Fruit fly (Drosophila melanogaster) whole organism, wandering third instar larva: ENCODE results near the gene CG42650.

Experiments
- Abd-B ChIP-seq: fragments of >200 bp; optimal IDR thresholded peaks from 2 replicates; lab custom pipeline; 2017; ENCODE audit warnings: missing biosample characterization, missing genetic modification characterization
- CG32264 ChIP-seq: fragments of 200-800 bp; sonication (Bioruptor generic); optimal IDR thresholded peaks from 2 replicates; lab custom pipeline; 2016; ENCODE audit warnings: missing biosample characterization, missing genetic modification characterization
- CG9705 ChIP-seq: fragments of 200-800 bp; sonication (Bioruptor generic); optimal IDR thresholded peaks from 2 replicates; lab custom pipeline; 2018; ENCODE audit warnings: missing biosample characterization, mild to moderate bottlenecking, missing genetic modification characterization
- CrebA ChIP-seq: fragments of 200-800 bp; sonication (Bioruptor generic); optimal IDR thresholded peaks from 2 replicates; lab custom pipeline; 2016; ENCODE audit warnings: missing biosample characterization, mild to moderate bottlenecking, missing genetic modification characterization, borderline replicate concordance
- Dfd ChIP-seq: fragments of >200 bp; optimal IDR thresholded peaks from 2 replicates; lab custom pipeline; 2017; ENCODE audit warnings: missing biosample characterization, missing genetic modification characterization
- Dif ChIP-seq: fragments of 200-275, 200-300 bp; sonication (Bioruptor generic); optimal IDR thresholded peaks from 2 replicates; lab custom pipeline; 2018; ENCODE audit warnings: missing biosample characterization, missing genetic modification characterization; ENCODE audit not compliant: partially characterized antibody
- Hnf4 ChIP-seq: fragments of 200-800 bp; sonication (Bioruptor generic); optimal IDR thresholded peaks from 2 replicates; lab custom pipeline; 2016; ENCODE audit warnings: missing biosample characterization, mild to moderate bottlenecking, missing genetic modification characterization
- Hr78 ChIP-seq: fragments of >200 bp; optimal IDR thresholded peaks from 2 replicates; lab custom pipeline; 2017; ENCODE audit warnings: missing biosample characterization, missing genetic modification characterization
- Hr83 ChIP-seq: fragments of 200-300 bp; sonication (Bioruptor generic); optimal IDR thresholded peaks from 2 replicates; lab custom pipeline; 2016; ENCODE audit warnings: missing biosample characterization, mild to moderate bottlenecking, missing genetic modification characterization, moderate library complexity; ENCODE audit not compliant: poor library complexity, severe bottlenecking
- Jra ChIP-seq: sonication (Bioruptor generic); optimal IDR thresholded peaks from 2 replicates; lab custom pipeline; 2016; ENCODE audit warnings: missing biosample characterization, missing genetic modification characterization
- Mio ChIP-seq: sonication (Bioruptor generic); optimal IDR thresholded peaks from 2 replicates; lab custom pipeline; 2016; ENCODE audit warnings: missing biosample characterization, missing genetic modification characterization
- N ChIP-seq: fragments of >200 bp; optimal IDR thresholded peaks from 2 replicates; lab custom pipeline; 2018; ENCODE audit warnings: missing biosample characterization, missing external identifiers, missing genetic modification characterization
- OdsH ChIP-seq: fragments of 200-800 bp; sonication (Bioruptor generic); optimal IDR thresholded peaks from 2 replicates; lab custom pipeline; 2016; ENCODE audit warnings: missing biosample characterization, mild to moderate bottlenecking, missing genetic modification characterization
- Rel ChIP-seq, 2 experiments: fragments of 200-800 bp; sonication (Bioruptor generic) in 1 of 2; optimal IDR thresholded peaks; 2 replicates in 1 of 2; 3 replicates in 1 of 2; lab custom pipeline; 2016 to 2019; ENCODE audit warnings: mild to moderate bottlenecking in 2 of 2, missing biosample characterization in 2 of 2, missing genetic modification characterization in 2 of 2, moderate library complexity in 1 of 2
- Sp1 ChIP-seq: fragments of 200-800 bp; sonication (Bioruptor generic); optimal IDR thresholded peaks from 3 replicates; lab custom pipeline; 2019; ENCODE audit warnings: missing biosample characterization, mild to moderate bottlenecking, missing genetic modification characterization, moderate library complexity
- Vsx2 ChIP-seq: fragments of 200-300, 225-300 bp; sonication (Bioruptor generic); optimal IDR thresholded peaks from 2 replicates; lab custom pipeline; 2018; ENCODE audit warnings: missing biosample characterization, missing genetic modification characterization; ENCODE audit not compliant: partially characterized antibody
- brk ChIP-seq: fragments of 200-800 bp; sonication (Bioruptor generic); optimal IDR thresholded peaks from 2 replicates; lab custom pipeline; 2016; ENCODE audit warnings: missing biosample characterization, mild to moderate bottlenecking, missing genetic modification characterization
- dsf ChIP-seq: sonication (Bioruptor generic); optimal IDR thresholded peaks from 2 replicates; lab custom pipeline; 2016; ENCODE audit warnings: missing biosample characterization, missing genetic modification characterization, borderline replicate concordance
- h ChIP-seq: fragments of 200-800 bp; sonication (Bioruptor generic); optimal IDR thresholded peaks from 3 replicates; lab custom pipeline; 2016; ENCODE audit warnings: missing biosample characterization, mild to moderate bottlenecking, missing genetic modification characterization
- jim ChIP-seq: fragments of 175-275, 200-325 bp; sonication (Bioruptor generic); optimal IDR thresholded peaks from 2 replicates; lab custom pipeline; 2016; ENCODE audit warnings: missing biosample characterization, mild to moderate bottlenecking, missing genetic modification characterization
- lola ChIP-seq: fragments of >200 bp; optimal IDR thresholded peaks from 2 replicates; lab custom pipeline; 2017; ENCODE audit warnings: missing biosample characterization, missing genetic modification characterization
- pan ChIP-seq: fragments of >200 bp; optimal IDR thresholded peaks from 2 replicates; lab custom pipeline; 2017
- psq ChIP-seq: fragments of 200-800 bp; sonication (Bioruptor generic); optimal IDR thresholded peaks from 3 replicates; lab custom pipeline; 2017; ENCODE audit warnings: missing biosample characterization, mild to moderate bottlenecking, missing genetic modification characterization, moderate library complexity
- rgr ChIP-seq: fragments of 200-800 bp; sonication (Bioruptor generic); optimal IDR thresholded peaks from 3 replicates; lab custom pipeline; 2016; ENCODE audit warnings: missing biosample characterization, mild to moderate bottlenecking, missing genetic modification characterization
- sage ChIP-seq: fragments of 200-800 bp; sonication (Bioruptor generic); optimal IDR thresholded peaks from 2 replicates; lab custom pipeline; 2016; ENCODE audit warnings: missing biosample characterization, mild to moderate bottlenecking, missing genetic modification characterization
- sv ChIP-seq: fragments of 200-800 bp; sonication (Bioruptor generic); optimal IDR thresholded peaks from 3 replicates; lab custom pipeline; 2016; ENCODE audit warnings: missing biosample characterization, missing genetic modification characterization
- tai ChIP-seq: sonication (Bioruptor generic); optimal IDR thresholded peaks from 2 replicates; lab custom pipeline; 2016; ENCODE audit warnings: missing biosample characterization, missing genetic modification characterization
- woc ChIP-seq: sonication (Bioruptor generic); optimal IDR thresholded peaks from 2 replicates; lab custom pipeline; 2016; ENCODE audit warnings: missing biosample characterization, mild to moderate bottlenecking, missing genetic modification characterization

Gene CG42650

DNA sequence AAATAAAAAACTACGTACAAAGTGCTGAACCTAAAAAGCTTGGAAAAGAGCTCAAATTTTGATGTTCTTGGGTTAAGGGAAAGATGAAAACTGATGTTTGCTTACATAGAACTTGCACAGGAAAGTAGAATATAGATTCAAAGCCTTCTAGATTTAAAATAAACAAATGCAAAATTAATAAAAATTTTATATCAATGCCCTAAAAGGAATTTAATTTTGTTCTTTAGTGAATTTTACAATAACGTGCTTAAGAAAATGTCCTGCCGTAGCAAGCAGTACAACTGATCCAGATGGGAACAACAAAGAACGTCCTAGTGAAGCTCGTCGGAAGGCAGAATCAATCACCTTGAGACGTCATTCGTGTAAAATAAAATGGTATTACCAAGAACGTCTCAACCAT is 27.5 kb upstream of the CG42650 start, which contains the start of gene Mst84Dd:
Mst84Dd (minus strand) TSS at position 101 of the 400 bp plus-strand sequence.
- no peak for TF ChIP-seq sage (GFP tag; lab: Kevin White, UChicago)
- TF ChIP-seq jim (GFP tag; lab: Kevin White, UChicago) = no peak
- TF ChIP-seq Abd-B = no peak
- TF ChIP-seq Mio (GFP tag; lab: Kevin White, UChicago) = no peak
- TF ChIP-seq brk = no peak
- TF ChIP-seq rgr (GFP tag; lab: Kevin White, UChicago) = no peak
- no peak for TF ChIP-seq Vsx2 (GFP tag; lab: Kevin White, UChicago)
- no peak for TF ChIP-seq Hr78 (GFP tag; lab: Kevin White, UChicago)
- TF ChIP-seq CG32264 = no peak
- TF ChIP-seq OdsH (GFP tag; lab: Kevin White, UChicago) = no peak
- TF ChIP-seq psq (GFP tag; lab: Kevin White, UChicago) = no peak
- no peak for TF ChIP-seq Rel (GFP tag; optimal IDR thresholded peaks at IDR 0.05; lab: Kevin White, UChicago)
- no peak for TF ChIP-seq Rel (tag; optimal IDR thresholded peaks at IDR 0.05; lab: Kevin White, UChicago)
- no peak for TF ChIP-seq tai (GFP tag; lab: Kevin White, UChicago)
- no peak for TF ChIP-seq Hnf4 (GFP tag; lab: Kevin White, UChicago)
- TF ChIP-seq Dfd (GFP tag; lab: Kevin White, UChicago) = no peak

DNA sequence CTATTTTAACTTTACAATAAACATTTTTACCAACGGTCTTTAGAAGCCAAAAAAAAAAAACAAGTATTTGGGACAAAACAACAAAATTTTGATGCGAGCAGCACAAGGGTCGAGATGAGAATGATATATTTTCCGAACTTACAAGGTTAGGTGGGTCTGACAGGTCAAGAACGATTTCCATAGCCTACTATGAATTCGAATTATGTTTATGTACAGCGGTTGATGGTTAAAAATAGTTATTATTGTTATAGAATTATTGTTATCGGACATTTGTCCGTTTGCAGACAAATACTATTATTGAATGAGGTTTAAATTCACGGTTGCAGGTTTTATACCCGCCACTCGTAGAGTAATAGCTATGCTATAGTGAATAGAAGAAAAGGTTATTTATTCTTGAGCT is 26.6 kb upstream of the CG42650 start, which contains the start of gene Mst84Dc:
Mst84Dc (minus strand) TSS at position 101 of the 400 bp plus-strand sequence.
- TF ChIP-seq CrebA = no peak
- TF ChIP-seq Dif (GFP tag; lab: Kevin White, UChicago) = no peak
- no peak for TF ChIP-seq sage (GFP tag; lab: Kevin White, UChicago)
- TF ChIP-seq Sp1 (GFP tag; lab: Kevin White, UChicago) = no peak
- TF ChIP-seq rgr (GFP tag; lab: Kevin White, UChicago) = no peak
- no peak for TF ChIP-seq Hr78 (GFP tag; lab: Kevin White, UChicago)
- TF ChIP-seq sv (GFP tag; lab: Kevin White, UChicago) = no peak
- no peak for TF ChIP-seq h (GFP tag; lab: Kevin White, UChicago)
- TF ChIP-seq tai (GFP tag; lab: Kevin White, UChicago) = no peak
- no peak for TF ChIP-seq OdsH (GFP tag; lab: Kevin White, UChicago)
- TF ChIP-seq N = no peak
- no peak for TF ChIP-seq psq (GFP tag; lab: Kevin White, UChicago)
- TF ChIP-seq dsf = no peak
- TF ChIP-seq Rel (GFP tag; optimal IDR thresholded peaks at IDR 0.05; lab: Kevin White, UChicago) = no peak
- no peak for TF ChIP-seq Rel (tag; optimal IDR thresholded peaks at IDR 0.05; lab: Kevin White, UChicago)

- TF ChIP-seq Jra (no peak), Hr83 (no peak), pan (no peak)
- TF ChIP-seq, all 38 proteins: peak for 0
Measured at dm6 chr3R:7365527-7365926, 25.7 kb upstream of the CG42650 start, which contains the start of the genes Mst84Db and Mst84Da. Gene Mst84Db (minus strand): TSS chr3R:7365627. Gene Mst84Da (plus strand): TSS chr3R:7365850.

dm6 chr3R:7369205-7369604 is 22.0 kb upstream of the CG42650 start, which contains the start of gene MstProx:
Gene MstProx (minus strand): TSS chr3R:7369305.
- TF ChIP-seq lola (GFP tag; lab: Kevin White, UChicago) = no peak

DNA sequence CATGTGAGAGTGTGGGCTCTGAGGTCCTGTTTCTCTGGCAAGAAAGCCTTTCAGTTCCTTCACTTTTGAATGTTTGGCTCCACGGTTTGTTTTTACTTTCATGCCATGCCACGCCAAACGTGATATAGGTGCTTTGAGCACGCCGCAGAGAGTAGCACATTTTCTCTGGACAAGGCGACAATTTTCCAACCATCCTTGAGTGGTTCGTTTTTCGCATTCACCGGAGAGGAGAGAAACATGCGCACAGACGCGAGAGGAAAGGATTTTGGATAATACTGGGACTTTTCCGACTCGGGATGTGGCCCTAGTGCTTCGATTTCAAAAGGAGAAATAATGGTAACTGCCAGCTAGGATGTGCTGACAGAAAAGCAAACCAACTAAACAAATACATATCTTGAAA is 2.8 kb downstream of the CG42650 start:
- TF ChIP-seq Dif (GFP tag; lab: Kevin White, UChicago) (no peak), sage (GFP tag; lab: Kevin White, UChicago) (no peak), woc (GFP tag; lab: Kevin White, UChicago) (no peak)

- no peak for TF ChIP-seq CG32264
- no peak for TF ChIP-seq brk
- no peak for TF ChIP-seq Hr78 (GFP tag; lab: Kevin White, UChicago)
- TF ChIP-seq Vsx2 (GFP tag; lab: Kevin White, UChicago) = no peak
- TF ChIP-seq tai (GFP tag; lab: Kevin White, UChicago) = no peak
- no peak for TF ChIP-seq CG9705 (GFP tag; lab: Kevin White, UChicago)
- no peak for TF ChIP-seq CrebA
- TF ChIP-seq Dif (GFP tag; lab: Kevin White, UChicago) = no peak
- no peak for TF ChIP-seq sv (GFP tag; lab: Kevin White, UChicago)
- TF ChIP-seq pan = no peak
Measured at dm6 chr3R:7406569-7406968, 15.4 kb downstream of the CG42650 start, which contains the start of gene Ir84a. Gene Ir84a (plus strand): TSS chr3R:7406869.
